Worm (Caenorhabditis elegans) whole organism, L1 larva: ENCODE results near the gene srh-28.

Experiments
- ceh-82 ChIP-seq, 3 experiments: fragments of 150-350 bp in 1 of 3; sonication (generic microtip) in 2 of 3; optimal IDR thresholded peaks; 2 replicates each; lab custom pipeline; 2014 to 2017; ENCODE audit warnings: missing biosample characterization in 3 of 3, missing genetic modification characterization in 3 of 3
- elt-3 ChIP-seq, 6 experiments: fragments of 150-350 bp in 1 of 6; sonication (generic microtip); optimal IDR thresholded peaks; 2 replicates each; lab custom pipeline; 2017 to 2018; ENCODE audit warnings: missing biosample characterization in 6 of 6, missing genetic modification characterization in 6 of 6, inconsistent platforms in 1 of 6
- lsy-2 ChIP-seq, 2 experiments: fragments of 150-350 bp; optimal IDR thresholded peaks; 2 replicates each; lab custom pipeline; 2014; ENCODE audit warnings: missing biosample characterization in 2 of 2, missing genetic modification characterization in 2 of 2
- mef-2 ChIP-seq: fragments of 150-350 bp; optimal IDR thresholded peaks from 2 replicates; lab custom pipeline; 2014; ENCODE audit warnings: missing biosample characterization, missing genetic modification characterization
- nhr-11 ChIP-seq: fragments of 150-350 bp; optimal IDR thresholded peaks from 2 replicates; lab custom pipeline; 2014; ENCODE audit warnings: missing biosample characterization, missing genetic modification characterization
- nhr-12 ChIP-seq: sonication (generic microtip); optimal IDR thresholded peaks from 2 replicates; lab custom pipeline; 2017; ENCODE audit warnings: missing biosample characterization, missing genetic modification characterization
- ztf-4 ChIP-seq: fragments of 150-350 bp; optimal IDR thresholded peaks from 2 replicates; lab custom pipeline; 2014; ENCODE audit warnings: missing biosample characterization, missing genetic modification characterization

DNA sequence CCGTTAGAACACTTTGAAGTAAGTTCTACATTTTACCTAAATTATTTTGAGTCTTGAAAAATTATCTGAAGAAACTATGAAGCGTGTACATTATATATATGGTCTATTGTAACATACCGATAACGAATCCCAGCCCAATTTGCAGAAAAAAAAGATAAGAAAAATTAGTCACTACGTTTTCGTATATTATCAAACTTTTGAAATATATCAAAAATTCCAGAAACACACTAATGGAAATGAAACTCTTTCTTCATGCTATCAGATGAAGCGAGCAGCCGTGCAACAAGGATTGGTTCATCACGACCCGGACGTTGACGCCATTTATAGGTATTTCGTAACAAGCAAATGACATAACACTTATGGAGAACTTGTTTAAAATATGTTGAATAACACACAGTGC, 36.3 kb upstream of the srh-28 start:
- TF ChIP-seq ceh-82 (tag; optimal IDR thresholded peaks at IDR 0.05; lab: Kevin White, UChicago) = no peak
- TF ChIP-seq nhr-12 = no peak
- TF ChIP-seq nhr-11 (tag; lab: Kevin White, UChicago) = no peak
- no peak for TF ChIP-seq elt-3 (tag; optimal IDR thresholded peaks at IDR 0.05; lab: Kevin White, UChicago)
- TF ChIP-seq lsy-2 (tag; optimal IDR thresholded peaks at IDR 0.05; lab: Kevin White, UChicago) = no peak
- TF ChIP-seq ztf-4 = no peak
- no peak for TF ChIP-seq mef-2 (tag; lab: Kevin White, UChicago)
